Worm (Caenorhabditis elegans): ENCODE data around the gene F23D12.7.

Gene F23D12.7

ce11 chrX:14490486-14490885 is 36.9 kb upstream of the F23D12.7 start (continued):
- TF ChIP-seq ceh-20 (GFP tag; IDR thresholded peaks at IDR 0.05) (no peak), fos-1 (tag; optimal IDR thresholded peaks at IDR 0.05) (no peak), aha-1 (tag) (no peak)

ce11 chrX:14489945-14490344 is 36.3 kb upstream of the F23D12.7 start, which contains the start of gene his-24:
Gene his-24 (plus strand): TSS chrX:14490094.
- TF ChIP-seq ZK546.5 (tag; optimal IDR thresholded peaks at IDR 0.05) (no peak), lsy-2 (tag; optimal IDR thresholded peaks at IDR 0.05) (peak in 1 of 2 experiments; percentile 70), vab-7 (GFP tag; IDR thresholded peaks at IDR 0.05) (0 out of 2 replicates have a peak, but pooled peaks have one; percentile 32), F10B5.3 (tag; optimal IDR thresholded peaks at IDR 0.05) (no peak), hlh-11 (tag; optimal IDR thresholded peaks at IDR 0.05) (peak; percentile 70), ztf-7 (tag; optimal IDR thresholded peaks at IDR 0.05) (peak; percentile 20), T26A8.4 (GFP tag; IDR thresholded peaks at IDR 0.05) (peak; percentile 54), nhr-10 (tag; optimal IDR thresholded peaks at IDR 0.05) (no peak), unc-130 (GFP tag; optimal IDR thresholded peaks at IDR 0.05) (no peak), hif-1 (tag; optimal IDR thresholded peaks at IDR 0.05) (peak in 1 of 2 experiments; percentile 51), nhr-77 (tag; optimal IDR thresholded peaks at IDR 0.05) (peak; percentile 63), dve-1 (tag; optimal IDR thresholded peaks at IDR 0.05; ENCODE audit: insufficient read depth) (peak; percentile 81), nhr-11 (tag; optimal IDR thresholded peaks at IDR 0.05) (peak; percentile 48), egl-27 (tag; optimal IDR thresholded peaks at IDR 0.05) (no peak), rbr-2 (tag; optimal IDR thresholded peaks at IDR 0.05) (peak; percentile 59), madf-9 (GFP tag; conservative IDR thresholded peaks at IDR 0.05) (0 out of 2 replicates have a peak, but pooled peaks have one; percentile 34), mes-2 (tag; optimal IDR thresholded peaks at IDR 0.05; ENCODE audit: poor library complexity, severe bottlenecking) (peak; percentile 81), tra-1 (GFP tag; IDR thresholded peaks at IDR 0.05) (peak; percentile 73), ztf-11 (tag; optimal IDR thresholded peaks at IDR 0.05) (no peak), snpc-4 (tag; optimal IDR thresholded peaks at IDR 0.05) (no peak), hlh-30 (tag; optimal IDR thresholded peaks at IDR 0.05; ENCODE audit: insufficient read depth) (peak; percentile 71), nhr-42 (GFP tag; IDR thresholded peaks at IDR 0.05) (peak; percentile 59; the same call in 1 of the 2 replicates), lim-7 (GFP tag; IDR thresholded peaks at IDR 0.05) (no peak), nhr-102 (tag; optimal IDR thresholded peaks at IDR 0.05) (peak; percentile 45), D1046.2 (GFP tag; IDR thresholded peaks at IDR 0.05) (0 out of 2 replicates have a peak, but pooled peaks have one; percentile 53), aha-1 (tag) (peak; percentile 99), nhr-76 (tag; optimal IDR thresholded peaks at IDR 0.05) (no peak), php-3 (GFP tag; IDR thresholded peaks at IDR 0.05) (peak; percentile 65), nhr-48 (tag; optimal IDR thresholded peaks at IDR 0.05) (peak; percentile 8), pha-4 (GFP tag; IDR thresholded peaks at IDR 0.05) (peak; percentile 70), pha-4 (tag; optimal IDR thresholded peaks at IDR 0.05) (no peak), mxl-3 (GFP tag; optimal IDR thresholded peaks at IDR 0.05) (peak; percentile 56), nhr-237 (tag; optimal IDR thresholded peaks at IDR 0.05) (no peak), lin-13 (GFP tag; optimal IDR thresholded peaks at IDR 0.05) (peak; percentile 25), mep-1 (tag; optimal IDR thresholded peaks at IDR 0.05) (peak; percentile 83), aly-2 (tag; optimal IDR thresholded peaks at IDR 0.05) (no peak), lin-38 (GFP tag; IDR thresholded peaks at IDR 0.05) (no peak), arid-1 (GFP tag; conservative IDR thresholded peaks at IDR 0.05) (no peak), fkh-10 (GFP tag; optimal IDR thresholded peaks at IDR 0.05) (peak; percentile 6), lin-29 (GFP tag; IDR thresholded peaks at IDR 0.05) (no peak), Y105C5A.15 (GFP tag; IDR thresholded peaks at IDR 0.05) (no peak), Y48G9A.11 (GFP tag; IDR thresholded peaks at IDR 0.05) (no peak), ctbp-1 (GFP tag; IDR thresholded peaks at IDR 0.05) (peak; percentile 62; the same call in 1 of the 2 replicates), Y75B8A.6 (GFP tag; IDR thresholded peaks at IDR 0.05) (no peak), fos-1 (tag; optimal IDR thresholded peaks at IDR 0.05) (no peak), jun-1 (tag; optimal IDR thresholded peaks at IDR 0.05) (no peak), mxl-2 (GFP tag; conservative IDR thresholded peaks at IDR 0.05) (0 out of 2 replicates have a peak, but pooled peaks have one; percentile 40), daf-19 (GFP tag; conservative IDR thresholded peaks at IDR 0.05) (no peak), F44E2.7 (GFP tag; IDR thresholded peaks at IDR 0.05) (no peak)
